Worm (Caenorhabditis elegans) whole organism, midembryonic: Measurements from ENCODE around the gene str-67.

Experiments used
- med-1 ChIP-seq: sonication (generic microtip); optimal IDR thresholded peaks from 2 replicates; lab custom pipeline; 2017; ENCODE audit warnings: missing genetic modification characterization, mild to moderate bottlenecking, missing compliant biosample characterization, antibody characterized with exemption, missing genetic modification reagents; ENCODE audit not compliant: insufficient read depth
- ztf-23 ChIP-seq: fragments of 200-800 bp; sonication (Bioruptor generic); IDR thresholded peaks from 2 replicates; pipeline ENCODE4 v1.3.6; 2022; ENCODE audit warnings: missing genetic modification reagents, missing genetic modification characterization, missing compliant biosample characterization

DNA sequence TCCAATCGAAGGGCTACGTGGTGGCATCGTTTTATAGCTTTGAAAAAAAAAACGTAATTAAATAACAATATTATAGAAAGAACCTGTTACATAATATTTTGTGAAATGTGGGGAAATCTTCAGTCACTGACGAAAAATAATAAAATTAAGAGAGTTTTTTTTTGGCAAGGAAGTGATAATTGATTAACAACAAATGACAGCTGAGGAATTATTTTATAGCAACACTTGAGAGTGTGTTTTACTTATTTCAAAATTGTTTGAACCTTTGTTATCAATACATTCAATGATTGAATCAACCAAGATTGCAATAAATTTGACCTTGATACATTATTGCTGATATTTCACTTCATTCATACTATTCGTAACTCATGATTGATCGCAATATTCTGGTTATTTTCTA, 19.6 kb upstream of the str-67 start, which contains the start of gene Y50D4B.6:
- TF ChIP-seq med-1 (GFP tag; lab: Kevin White, UChicago), result no peak
- TF ChIP-seq ztf-23 (GFP tag; lab: Robert Waterston, UW), result no peak
